Worm (Caenorhabditis elegans) whole organism, L3 larva: ENCODE measurements around the gene ints-7.

Experiments used
- ZK546.5 ChIP-seq: sonication (generic microtip); optimal IDR thresholded peaks from 2 replicates; lab custom pipeline; 2017; ENCODE audit warnings: missing biosample characterization, missing genetic modification characterization
- ceh-28 ChIP-seq: fragments of 150-350 bp; optimal IDR thresholded peaks from 2 replicates; lab custom pipeline; 2014; ENCODE audit warnings: missing biosample characterization, missing genetic modification reagents, missing genetic modification characterization
- ceh-82 ChIP-seq: fragments of 150-350 bp; optimal IDR thresholded peaks from 2 replicates; lab custom pipeline; 2014; ENCODE audit warnings: missing biosample characterization, missing genetic modification characterization
- ceh-9 ChIP-seq: sonication (generic microtip); optimal IDR thresholded peaks from 2 replicates; lab custom pipeline; 2018; ENCODE audit warnings: missing biosample characterization, missing genetic modification characterization
- daf-12 ChIP-seq: fragments of 150-350 bp; optimal IDR thresholded peaks from 2 replicates; lab custom pipeline; 2014; ENCODE audit warnings: missing biosample characterization, missing genetic modification reagents, missing genetic modification characterization
- egl-27 ChIP-seq: sonication (generic microtip); optimal IDR thresholded peaks from 4 replicates; lab custom pipeline; 2017; ENCODE audit warnings: missing biosample characterization, missing genetic modification reagents, missing genetic modification characterization
- egl-5 ChIP-seq: fragments of 150-350 bp; optimal IDR thresholded peaks from 2 replicates; lab custom pipeline; 2017; ENCODE audit warnings: missing biosample characterization, missing genetic modification reagents, missing genetic modification characterization, inconsistent platforms
- elt-3 ChIP-seq, 3 experiments: fragments of 150-350 bp in 1 of 3; sonication (generic microtip) in 2 of 3; optimal IDR thresholded peaks; 2 replicates in 2 of 3; 4 replicates in 1 of 3; lab custom pipeline; 2014 to 2017; ENCODE audit warnings: missing biosample characterization in 3 of 3, missing genetic modification characterization in 3 of 3
- eor-1 ChIP-seq, 2 experiments: fragments of 150-350 bp; optimal IDR thresholded peaks; 2 replicates each; lab custom pipeline; 2014 to 2018; ENCODE audit warnings: missing biosample characterization in 2 of 2, missing genetic modification characterization in 2 of 2
- fkh-10 ChIP-seq: sonication (generic microtip); optimal IDR thresholded peaks from 2 replicates; lab custom pipeline; 2017; ENCODE audit warnings: missing biosample characterization, missing genetic modification reagents, missing genetic modification characterization
- fkh-2 ChIP-seq: fragments of 150-350 bp; optimal IDR thresholded peaks from 2 replicates; lab custom pipeline; 2014; ENCODE audit warnings: missing biosample characterization, missing genetic modification reagents, missing genetic modification characterization
- fos-1 ChIP-seq: fragments of 150-350 bp; optimal IDR thresholded peaks from 2 replicates; lab custom pipeline; 2014; ENCODE audit warnings: missing biosample characterization, missing genetic modification characterization
- hmg-11 ChIP-seq: sonication (generic microtip); optimal IDR thresholded peaks from 2 replicates; lab custom pipeline; 2016; ENCODE audit warnings: missing genetic modification characterization, missing compliant biosample characterization
- lin-39 ChIP-seq: fragments of 150-350 bp; optimal IDR thresholded peaks from 2 replicates; lab custom pipeline; 2018; ENCODE audit warnings: missing biosample characterization, missing genetic modification reagents, missing genetic modification characterization
- lsy-12 ChIP-seq: sonication (generic microtip); optimal IDR thresholded peaks from 2 replicates; lab custom pipeline; 2016; ENCODE audit warnings: mild to moderate bottlenecking, missing genetic modification characterization, missing compliant biosample characterization
- mdl-1 ChIP-seq: fragments of 150-350 bp; optimal IDR thresholded peaks from 2 replicates; lab custom pipeline; 2014; ENCODE audit warnings: missing biosample characterization, missing genetic modification characterization
- nfya-1 ChIP-seq: sonication (generic microtip); optimal IDR thresholded peaks from 2 replicates; lab custom pipeline; 2017; ENCODE audit warnings: missing genetic modification characterization, mild to moderate bottlenecking, missing compliant biosample characterization, antibody characterized with exemption, moderate library complexity; ENCODE audit not compliant: insufficient read depth
- nhr-11 ChIP-seq: fragments of 150-350 bp; optimal IDR thresholded peaks from 2 replicates; lab custom pipeline; 2014; ENCODE audit warnings: missing biosample characterization, missing genetic modification characterization
- nhr-12 ChIP-seq: fragments of 150-350 bp; optimal IDR thresholded peaks from 2 replicates; lab custom pipeline; 2014; ENCODE audit warnings: missing biosample characterization, missing genetic modification characterization
- nhr-23 ChIP-seq: fragments of 150-350 bp; optimal IDR thresholded peaks from 2 replicates; lab custom pipeline; 2014; ENCODE audit warnings: missing biosample characterization, missing genetic modification reagents, missing genetic modification characterization
- nhr-237 ChIP-seq: fragments of 150-350 bp; optimal IDR thresholded peaks from 2 replicates; lab custom pipeline; 2014; ENCODE audit warnings: missing biosample characterization, missing genetic modification characterization
- nhr-25 ChIP-seq: sonication (generic microtip); optimal IDR thresholded peaks from 2 replicates; lab custom pipeline; 2017; ENCODE audit warnings: missing biosample characterization, missing genetic modification characterization
- nhr-43 ChIP-seq: sonication (generic microtip); optimal IDR thresholded peaks from 2 replicates; lab custom pipeline; 2016; ENCODE audit warnings: mild to moderate bottlenecking, missing genetic modification characterization, missing compliant biosample characterization; ENCODE audit not compliant: poor library complexity, severe bottlenecking
- nhr-67 ChIP-seq: fragments of 150-350 bp; optimal IDR thresholded peaks from 2 replicates; lab custom pipeline; 2014; ENCODE audit warnings: missing biosample characterization, missing genetic modification characterization
- nhr-76 ChIP-seq: fragments of 150-350 bp; sonication (generic microtip); optimal IDR thresholded peaks from 5 replicates; lab custom pipeline; 2014; ENCODE audit warnings: missing biosample characterization, missing genetic modification characterization
- nhr-77 ChIP-seq: fragments of 150-350 bp; optimal IDR thresholded peaks from 2 replicates; lab custom pipeline; 2014; ENCODE audit warnings: missing biosample characterization, missing genetic modification characterization
- pha-4 ChIP-seq: fragments of 150-350 bp; optimal IDR thresholded peaks from 2 replicates; lab custom pipeline; 2014; ENCODE audit warnings: missing biosample characterization, missing genetic modification reagents, missing genetic modification characterization
- pqm-1 ChIP-seq: fragments of 150-350 bp; optimal IDR thresholded peaks from 2 replicates; lab custom pipeline; 2017; ENCODE audit warnings: missing biosample characterization, missing genetic modification characterization, inconsistent platforms
- sea-2 ChIP-seq: fragments of 150-350 bp; sonication (generic microtip); optimal IDR thresholded peaks from 4 replicates; lab custom pipeline; 2014; ENCODE audit warnings: missing biosample characterization, missing genetic modification reagents, missing genetic modification characterization
- skn-1 ChIP-seq: fragments of 150-350 bp; optimal IDR thresholded peaks from 2 replicates; lab custom pipeline; 2014; ENCODE audit warnings: missing biosample characterization, missing genetic modification characterization
- unc-39 ChIP-seq: sonication (generic microtip); optimal IDR thresholded peaks from 4 replicates; lab custom pipeline; 2017; ENCODE audit warnings: missing biosample characterization, missing genetic modification characterization
- unc-62 ChIP-seq: fragments of 150-350 bp; sonication (generic microtip); optimal IDR thresholded peaks from 4 replicates; lab custom pipeline; 2014; ENCODE audit warnings: missing biosample characterization, missing genetic modification reagents, missing genetic modification characterization
- zag-1 ChIP-seq: fragments of 150-350 bp; optimal IDR thresholded peaks from 2 replicates; lab custom pipeline; 2014; ENCODE audit warnings: missing biosample characterization, missing genetic modification characterization
- ztf-11 ChIP-seq: fragments of 150-350 bp; optimal IDR thresholded peaks from 2 replicates; lab custom pipeline; 2014; ENCODE audit warnings: missing biosample characterization, missing genetic modification characterization
- ztf-4 ChIP-seq: fragments of 150-350 bp; optimal IDR thresholded peaks from 2 replicates; lab custom pipeline; 2014; ENCODE audit warnings: missing biosample characterization, missing genetic modification characterization

ints-7 gene

DNA sequence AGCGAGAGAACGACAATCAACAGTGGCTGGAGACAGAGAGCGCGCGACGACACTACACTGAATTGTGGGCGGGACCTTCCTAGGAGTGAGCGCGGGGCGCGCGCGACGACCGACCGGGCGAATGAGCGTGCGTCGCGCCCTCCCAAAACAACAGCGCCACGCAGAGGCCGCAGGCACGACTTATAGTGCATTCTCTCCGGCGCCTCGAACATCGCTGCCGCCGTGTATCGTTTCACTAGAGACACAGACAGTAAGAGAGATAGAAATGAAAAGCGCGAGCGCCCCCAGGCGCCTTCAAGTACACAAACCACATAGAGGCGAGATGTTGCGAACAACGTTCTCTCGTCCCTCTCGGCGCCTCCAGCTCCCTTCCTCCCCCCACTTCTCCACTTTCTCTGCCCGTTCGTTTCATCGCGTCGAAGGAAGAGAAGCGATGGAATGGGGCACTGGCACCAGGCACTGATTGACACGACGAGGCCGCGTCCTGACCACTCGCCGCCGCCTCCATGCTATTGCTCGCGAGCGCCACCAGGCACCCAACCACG lies 37.3 kb downstream of the ints-7 start (continued):
- TF ChIP-seq mdl-1 (peak; percentile 41), nhr-67 (no peak), ceh-28 (tag; lab: Kevin White, UChicago) (peak; percentile 78), unc-39 (tag; lab: Kevin White, UChicago) (no peak), ceh-82 (tag; lab: Kevin White, UChicago) (peak; percentile 55), egl-5 (tag; lab: Kevin White, UChicago) (peak; percentile 51), unc-62 (GFP tag; lab: Kevin White, UChicago) (peak; percentile 68), pqm-1 (tag; lab: Kevin White, UChicago) (peak; percentile 47), pha-4 (tag; lab: Kevin White, UChicago) (peak; percentile 85), eor-1 (tag; optimal IDR thresholded peaks at IDR 0.05; lab: Kevin White, UChicago) (no peak), ztf-11 (tag; lab: Kevin White, UChicago) (no peak), nhr-25 (peak; percentile 81), nhr-12 (tag; lab: Kevin White, UChicago) (no peak), fkh-10 (GFP tag; lab: Kevin White, UChicago) (no peak), nhr-76 (tag; lab: Kevin White, UChicago) (no peak), fkh-2 (no peak), nhr-23 (peak; percentile 83), daf-12 (tag; lab: Kevin White, UChicago) (peak; percentile 76), ZK546.5 (tag; lab: Kevin White, UChicago) (no peak), egl-27 (tag; lab: Kevin White, UChicago) (peak; percentile 69), sea-2 (GFP tag; lab: Kevin White, UChicago) (no peak), zag-1 (tag; lab: Kevin White, UChicago) (peak; percentile 54)

DNA sequence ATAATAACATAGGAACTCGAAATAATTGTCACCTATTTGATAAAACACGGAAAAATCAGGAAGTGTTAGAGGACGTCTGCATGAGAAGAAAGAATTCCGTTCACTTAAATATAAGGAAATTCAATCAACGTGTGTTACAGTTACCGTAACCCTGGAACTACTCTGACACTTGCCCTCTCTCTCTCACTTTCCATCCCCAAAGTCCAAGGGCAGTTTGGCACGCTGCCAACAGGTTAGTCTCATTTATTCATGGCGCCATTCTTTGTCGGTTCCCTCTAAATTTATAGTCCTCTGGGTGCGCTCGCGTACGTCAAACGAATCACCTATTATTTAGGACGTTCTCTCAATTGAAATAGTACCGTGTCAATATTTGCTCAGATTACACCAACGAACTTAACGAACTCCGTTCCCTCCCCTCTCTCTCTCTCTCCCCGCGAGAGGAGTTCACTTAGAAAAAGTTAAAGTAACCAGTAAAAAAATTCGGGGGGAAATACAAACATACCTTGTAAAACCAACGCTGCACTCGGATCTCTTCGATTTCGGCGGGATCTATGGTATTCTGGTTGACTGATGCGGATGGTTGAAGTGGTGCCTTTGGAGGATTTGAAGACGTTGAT lies 38.1 kb downstream of the ints-7 start:
- TF ChIP-seq nhr-43 = no peak
- TF ChIP-seq nhr-77 (tag; lab: Kevin White, UChicago) = no peak
- no peak for TF ChIP-seq ztf-4 (tag; lab: Kevin White, UChicago)
- TF ChIP-seq pha-4 (tag; lab: Kevin White, UChicago) = peak; percentile 80
- peak; percentile 61 for TF ChIP-seq nhr-25

DNA sequence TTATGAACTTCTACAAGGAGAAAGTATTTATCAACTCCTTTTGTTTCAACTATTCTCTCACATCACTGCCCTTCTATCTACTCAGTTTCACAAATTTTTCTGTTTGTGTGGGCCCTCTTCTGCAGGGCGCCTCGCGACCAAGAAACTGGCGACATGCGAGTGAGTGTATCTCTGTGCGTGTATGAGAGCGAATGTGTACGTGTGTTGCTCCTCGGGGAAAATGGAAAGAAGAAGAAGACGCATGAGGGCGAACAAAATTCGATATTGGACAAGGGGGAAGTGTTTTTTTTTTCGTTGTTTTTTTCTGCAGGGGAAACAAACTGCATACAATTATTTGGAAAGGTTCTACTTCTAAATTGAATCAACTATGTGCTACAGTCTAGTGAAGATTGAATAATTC lies 38.9 kb downstream of the ints-7 start:
- TF ChIP-seq ceh-82 (tag; lab: Kevin White, UChicago) (peak; percentile 3), nhr-237 (no peak), fos-1 (no peak), fkh-2 (no peak), nhr-43 (no peak), egl-27 (tag; lab: Kevin White, UChicago) (no peak), ceh-9 (no peak), lin-39 (peak; percentile 48), elt-3 (tag; optimal IDR thresholded peaks at IDR 0.05; lab: Kevin White, UChicago) (no peak), hmg-11 (peak; percentile 51), nhr-11 (tag; lab: Kevin White, UChicago) (no peak), unc-62 (GFP tag; lab: Kevin White, UChicago) (no peak), eor-1 (tag; optimal IDR thresholded peaks at IDR 0.05; lab: Kevin White, UChicago) (no peak), nfya-1 (tag; lab: Kevin White, UChicago) (peak; percentile 57), unc-39 (tag; lab: Kevin White, UChicago) (no peak), lsy-12 (tag; lab: Kevin White, UChicago) (no peak), ceh-28 (tag; lab: Kevin White, UChicago) (no peak), nhr-67 (no peak), ztf-4 (tag; lab: Kevin White, UChicago) (no peak)

DNA sequence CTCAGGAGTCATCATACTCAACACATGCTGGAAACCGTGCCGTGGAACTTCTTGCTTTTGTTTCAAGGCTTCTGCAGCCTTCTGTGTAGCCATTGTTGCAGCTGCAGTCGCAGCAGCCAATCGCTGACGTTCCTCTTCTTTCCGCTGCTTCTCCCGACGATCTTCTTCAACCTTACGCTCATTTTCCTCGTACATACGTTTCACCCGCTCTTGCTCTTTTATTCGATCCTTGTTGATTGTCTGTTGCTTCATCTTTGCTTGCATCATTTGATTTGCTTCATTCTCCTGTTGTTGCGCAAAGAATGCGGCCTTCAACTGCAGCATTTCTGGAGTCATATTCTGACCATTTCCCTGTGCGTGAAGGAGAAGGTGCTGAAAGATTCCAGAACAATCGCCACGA lies 40.0 kb downstream of the ints-7 start:
- TF ChIP-seq nhr-237 (no peak), skn-1 (tag; lab: Kevin White, UChicago) (no peak)
